Worm (Caenorhabditis elegans): ENCODE results near the gene pdhk-2.

- TF ChIP-seq him-1 (tag; optimal IDR thresholded peaks at IDR 0.05) (no peak), W03F9.2 (tag; optimal IDR thresholded peaks at IDR 0.05) (no peak)
These were observed 39.3 kb upstream of the pdhk-2 start for ce11 chrIII:8780473-8780872.
